Worm (Caenorhabditis elegans) whole organism, L4 larva: Measurements from ENCODE around the gene trk-1.

Experiments
- F37D6.2 ChIP-seq: sonication (generic microtip); optimal IDR thresholded peaks from 2 replicates; lab custom pipeline; 2016; ENCODE audit warnings: mild to moderate bottlenecking, missing genetic modification characterization, missing compliant biosample characterization
- aha-1 ChIP-seq: fragments of 150-350 bp; peaks from one replicate; lab custom pipeline; 2014; ENCODE audit warnings: missing biosample characterization, missing genetic modification characterization
- ces-1 ChIP-seq: fragments of 150-350 bp; sonication (generic microtip); optimal IDR thresholded peaks from 4 replicates; lab custom pipeline; 2014; ENCODE audit warnings: missing biosample characterization, missing genetic modification reagents, missing genetic modification characterization
- dve-1 ChIP-seq: sonication (generic microtip); optimal IDR thresholded peaks from 2 replicates; lab custom pipeline; 2017; ENCODE audit warnings: antibody characterized with exemption, mild to moderate bottlenecking, missing genetic modification characterization, missing compliant biosample characterization; ENCODE audit not compliant: insufficient read depth
- egl-43 ChIP-seq: fragments of 200-800 bp; sonication (Bioruptor generic); IDR thresholded peaks from 2 replicates; pipeline ENCODE4 v1.3.6; 2022; ENCODE audit warnings: missing genetic modification reagents, missing genetic modification characterization, missing compliant biosample characterization
- fos-1 ChIP-seq: fragments of 150-350 bp; optimal IDR thresholded peaks from 2 replicates; lab custom pipeline; 2014; ENCODE audit warnings: missing biosample characterization, missing genetic modification characterization
- hlh-11 ChIP-seq: fragments of 200-800 bp; sonication (Bioruptor generic); optimal IDR thresholded peaks from 2 replicates; lab custom pipeline; 2018; ENCODE audit warnings: mild to moderate bottlenecking, missing genetic modification characterization, missing compliant biosample characterization
- lim-7 ChIP-seq: fragments of 200-800 bp; sonication (Bioruptor generic); IDR thresholded peaks from 2 replicates; pipeline ENCODE4 v1.3.6; 2022; ENCODE audit warnings: missing genetic modification characterization, missing compliant biosample characterization
- lin-13 ChIP-seq: fragments of 150-350 bp; optimal IDR thresholded peaks from 2 replicates; lab custom pipeline; 2014; ENCODE audit warnings: missing biosample characterization, missing genetic modification reagents, missing genetic modification characterization
- lin-15B ChIP-seq: fragments of 150-350 bp; sonication (generic microtip); optimal IDR thresholded peaks from 3 replicates; lab custom pipeline; 2014; ENCODE audit warnings: missing biosample characterization, missing genetic modification characterization
- nhr-237 ChIP-seq: sonication (generic microtip); optimal IDR thresholded peaks from 2 replicates; lab custom pipeline; 2017; ENCODE audit warnings: missing biosample characterization, missing genetic modification characterization
- skn-1 ChIP-seq: fragments of 150-350 bp; optimal IDR thresholded peaks from 2 replicates; lab custom pipeline; 2014; ENCODE audit warnings: missing biosample characterization, missing genetic modification characterization
- snpc-4 ChIP-seq: fragments of 150-350 bp; optimal IDR thresholded peaks from 2 replicates; lab custom pipeline; 2014; ENCODE audit warnings: missing biosample characterization, missing genetic modification characterization
- ztf-11 ChIP-seq: fragments of 150-350 bp; optimal IDR thresholded peaks from 2 replicates; lab custom pipeline; 2014; ENCODE audit warnings: missing biosample characterization, missing genetic modification characterization

DNA sequence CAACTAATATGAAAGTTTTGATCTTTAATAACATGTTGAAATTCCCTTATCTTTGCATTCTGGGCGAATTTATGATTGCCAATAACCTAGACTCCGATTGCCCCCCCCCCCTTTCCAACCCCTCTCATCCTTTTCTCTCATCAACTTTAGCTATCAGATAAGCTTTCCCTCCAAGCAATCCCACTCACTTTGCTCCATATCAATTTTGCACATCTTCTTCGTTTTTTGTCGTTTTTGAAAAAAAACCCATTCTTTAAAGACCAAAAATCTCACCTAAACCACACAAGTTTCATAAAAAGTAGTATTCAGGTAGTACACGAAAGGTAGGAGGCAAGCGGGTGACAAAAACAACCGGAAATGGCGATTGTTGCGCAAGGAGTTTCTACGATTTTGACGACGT lies 37.0 kb upstream of the trk-1 start, which contains the start of gene twk-18:
- TF ChIP-seq egl-43 (no peak), skn-1 (tag; lab: Kevin White, UChicago) (no peak), ztf-11 (no peak), ces-1 (GFP tag; lab: Kevin White, UChicago) (no peak), nhr-237 (tag; lab: Kevin White, UChicago) (no peak), hlh-11 (tag; lab: Kevin White, UChicago) (no peak), snpc-4 (tag; lab: Kevin White, UChicago) (no peak), F37D6.2 (tag; lab: Kevin White, UChicago) (no peak), lim-7 (GFP tag; lab: Robert Waterston, UW) (no peak), aha-1 (tag; lab: Kevin White, UChicago) (no peak), fos-1 (no peak), lin-13 (no peak), dve-1 (no peak), lin-15B (tag; lab: Kevin White, UChicago) (no peak)
